Worm (Caenorhabditis elegans) whole organism, L1 larva: ENCODE results near the gene twk-9.

Source experiments
- C04F5.9 ChIP-seq: sonication (generic microtip); optimal IDR thresholded peaks from 2 replicates; lab custom pipeline; 2016; ENCODE audit warnings: missing genetic modification characterization, missing compliant biosample characterization
- C34B4.2 ChIP-seq: sonication (generic microtip); optimal IDR thresholded peaks from 2 replicates; lab custom pipeline; 2017; ENCODE audit warnings: mild to moderate bottlenecking, missing genetic modification characterization, missing compliant biosample characterization
- F16B12.6 ChIP-seq: fragments of 150-350 bp; optimal IDR thresholded peaks from 2 replicates; lab custom pipeline; 2014; ENCODE audit warnings: missing biosample characterization, missing genetic modification characterization
- aha-1 ChIP-seq: fragments of 150-350 bp; optimal IDR thresholded peaks from 2 replicates; lab custom pipeline; 2014; ENCODE audit warnings: missing biosample characterization, missing genetic modification characterization
- alr-1 ChIP-seq: fragments of 200-800 bp; sonication (Bioruptor generic); optimal IDR thresholded peaks from 2 replicates; lab custom pipeline; 2018; ENCODE audit warnings: borderline replicate concordance, mild to moderate bottlenecking, missing genetic modification characterization, missing compliant biosample characterization
- aly-2 ChIP-seq: fragments of 150-350 bp; optimal IDR thresholded peaks from 2 replicates; lab custom pipeline; 2014; ENCODE audit warnings: missing biosample characterization, missing genetic modification characterization
- ceh-63 ChIP-seq: fragments of 200-800 bp; sonication (Bioruptor generic); optimal IDR thresholded peaks from 2 replicates; lab custom pipeline; 2018; ENCODE audit warnings: mild to moderate bottlenecking, missing genetic modification characterization, missing compliant biosample characterization
- ceh-8 ChIP-seq: fragments of 200-800 bp; sonication (Bioruptor generic); optimal IDR thresholded peaks from 2 replicates; lab custom pipeline; 2018; ENCODE audit warnings: mild to moderate bottlenecking, missing genetic modification characterization, moderate library complexity, missing compliant biosample characterization
- ceh-90 ChIP-seq: sonication (generic microtip); optimal IDR thresholded peaks from 2 replicates; lab custom pipeline; 2016; ENCODE audit warnings: missing genetic modification characterization, missing compliant biosample characterization
- dsc-1 ChIP-seq: sonication (generic microtip); optimal IDR thresholded peaks from 2 replicates; lab custom pipeline; 2016; ENCODE audit warnings: mild to moderate bottlenecking, missing genetic modification characterization, missing compliant biosample characterization
- efl-3 ChIP-seq: fragments of 200-800 bp; sonication (Bioruptor generic); optimal IDR thresholded peaks from 2 replicates; lab custom pipeline; 2018; ENCODE audit warnings: mild to moderate bottlenecking, missing genetic modification characterization, missing compliant biosample characterization
- egl-27 ChIP-seq, 2 experiments: fragments of 150-350 bp in 1 of 2; sonication (generic microtip); optimal IDR thresholded peaks; 3 replicates each; lab custom pipeline; 2017 to 2018; ENCODE audit warnings: missing biosample characterization in 2 of 2, missing genetic modification characterization in 2 of 2, missing genetic modification reagents in 2 of 2
- elt-3 ChIP-seq, 6 experiments: fragments of 150-350 bp in 1 of 6; sonication (generic microtip); optimal IDR thresholded peaks; 2 replicates each; lab custom pipeline; 2017 to 2018; ENCODE audit warnings: missing biosample characterization in 6 of 6, missing genetic modification characterization in 6 of 6, inconsistent platforms in 1 of 6
- fkh-4 ChIP-seq: sonication (generic microtip); optimal IDR thresholded peaks from 2 replicates; lab custom pipeline; 2016; ENCODE audit warnings: missing compliant biosample characterization, missing genetic modification characterization, borderline replicate concordance
- fkh-8 ChIP-seq: sonication (generic microtip); optimal IDR thresholded peaks from 2 replicates; lab custom pipeline; 2016; ENCODE audit warnings: mild to moderate bottlenecking, missing genetic modification characterization, missing compliant biosample characterization
- fos-1 ChIP-seq: fragments of 150-350 bp; optimal IDR thresholded peaks from 2 replicates; lab custom pipeline; 2014; ENCODE audit warnings: missing biosample characterization, missing genetic modification characterization
- grh-1 ChIP-seq: fragments of 200-800 bp; sonication (Bioruptor generic); IDR thresholded peaks from 2 replicates; pipeline ENCODE4 v1.3.6; 2022; ENCODE audit warnings: missing genetic modification reagents, missing genetic modification characterization, missing compliant biosample characterization
- hlh-17 ChIP-seq: fragments of 200-800 bp; sonication (Bioruptor generic); optimal IDR thresholded peaks from 2 replicates; lab custom pipeline; 2018; ENCODE audit warnings: missing genetic modification characterization, mild to moderate bottlenecking, missing compliant biosample characterization, moderate library complexity, borderline replicate concordance
- hpl-2 ChIP-seq: fragments of 150-350 bp; optimal IDR thresholded peaks from 2 replicates; lab custom pipeline; 2014; ENCODE audit warnings: missing biosample characterization, missing genetic modification reagents, missing genetic modification characterization
- isw-1 ChIP-seq: fragments of 200-800 bp; sonication (Bioruptor generic); IDR thresholded peaks from 2 replicates; pipeline ENCODE4 v1.3.6; 2022; ENCODE audit warnings: missing genetic modification characterization, missing compliant biosample characterization
- lin-14 ChIP-seq: fragments of 200-800 bp; sonication (Bioruptor generic); optimal IDR thresholded peaks from 2 replicates; lab custom pipeline; 2018; ENCODE audit warnings: mild to moderate bottlenecking, missing genetic modification characterization, moderate library complexity, missing compliant biosample characterization
- lin-39 ChIP-seq: fragments of 150-350 bp; optimal IDR thresholded peaks from 2 replicates; lab custom pipeline; 2014; ENCODE audit warnings: missing biosample characterization, missing genetic modification reagents, missing genetic modification characterization
- lir-3 ChIP-seq: sonication (generic microtip); optimal IDR thresholded peaks from 2 replicates; lab custom pipeline; 2016; ENCODE audit warnings: mild to moderate bottlenecking, missing genetic modification characterization, moderate library complexity, missing compliant biosample characterization; ENCODE audit not compliant: poor library complexity
- lsy-2 ChIP-seq, 2 experiments: fragments of 150-350 bp; optimal IDR thresholded peaks; 2 replicates each; lab custom pipeline; 2014; ENCODE audit warnings: missing biosample characterization in 2 of 2, missing genetic modification characterization in 2 of 2
- mab-9 ChIP-seq: fragments of 200-800 bp; sonication (Bioruptor generic); IDR thresholded peaks from 2 replicates; pipeline ENCODE4 v1.3.6; 2022; ENCODE audit warnings: missing genetic modification reagents, missing genetic modification characterization, missing compliant biosample characterization
- mef-2 ChIP-seq: fragments of 150-350 bp; optimal IDR thresholded peaks from 2 replicates; lab custom pipeline; 2014; ENCODE audit warnings: missing biosample characterization, missing genetic modification characterization
- nhr-11 ChIP-seq: fragments of 150-350 bp; optimal IDR thresholded peaks from 2 replicates; lab custom pipeline; 2014; ENCODE audit warnings: missing biosample characterization, missing genetic modification characterization
- nhr-12 ChIP-seq: sonication (generic microtip); optimal IDR thresholded peaks from 2 replicates; lab custom pipeline; 2017; ENCODE audit warnings: missing biosample characterization, missing genetic modification characterization
- nhr-19 ChIP-seq: fragments of 200-800 bp; sonication (Bioruptor generic); conservative IDR thresholded peaks from 2 replicates; pipeline ENCODE4 v1.3.6; 2022; ENCODE audit warnings: missing genetic modification characterization, missing compliant biosample characterization
- nhr-237 ChIP-seq: fragments of 150-350 bp; optimal IDR thresholded peaks from 2 replicates; lab custom pipeline; 2014; ENCODE audit warnings: missing biosample characterization, missing genetic modification characterization
- nhr-28 ChIP-seq: fragments of 150-350 bp; optimal IDR thresholded peaks from 2 replicates; lab custom pipeline; 2014; ENCODE audit warnings: missing biosample characterization, missing genetic modification characterization
- nhr-47 ChIP-seq: sonication (generic microtip); optimal IDR thresholded peaks from 2 replicates; lab custom pipeline; 2016; ENCODE audit warnings: mild to moderate bottlenecking, missing genetic modification characterization, moderate library complexity, missing compliant biosample characterization
- nhr-71 ChIP-seq: sonication (generic microtip); optimal IDR thresholded peaks from 2 replicates; lab custom pipeline; 2016; ENCODE audit warnings: mild to moderate bottlenecking, missing genetic modification characterization, moderate library complexity, missing compliant biosample characterization
- nhr-76 ChIP-seq: sonication (generic microtip); optimal IDR thresholded peaks from 2 replicates; lab custom pipeline; 2017; ENCODE audit warnings: missing biosample characterization, missing genetic modification characterization
- nhr-84 ChIP-seq: sonication (generic microtip); optimal IDR thresholded peaks from 2 replicates; lab custom pipeline; 2017; ENCODE audit warnings: missing biosample characterization, missing genetic modification characterization
- nhr-90 ChIP-seq: sonication (generic microtip); optimal IDR thresholded peaks from 2 replicates; lab custom pipeline; 2016; ENCODE audit warnings: mild to moderate bottlenecking, missing genetic modification characterization, missing compliant biosample characterization; ENCODE audit not compliant: poor library complexity
- pax-3 ChIP-seq: fragments of 200-800 bp; sonication (Bioruptor generic); optimal IDR thresholded peaks from 2 replicates; lab custom pipeline; 2018; ENCODE audit warnings: mild to moderate bottlenecking, missing genetic modification characterization, moderate library complexity, missing compliant biosample characterization
- rnt-1 ChIP-seq: sonication (generic microtip); optimal IDR thresholded peaks from 2 replicates; lab custom pipeline; 2016; ENCODE audit warnings: mild to moderate bottlenecking, missing genetic modification characterization, moderate library complexity, missing compliant biosample characterization
- skn-1 ChIP-seq: fragments of 150-350 bp; optimal IDR thresholded peaks from 2 replicates; lab custom pipeline; 2014; ENCODE audit warnings: missing biosample characterization, missing genetic modification characterization
- snpc-4 ChIP-seq: fragments of 150-350 bp; optimal IDR thresholded peaks from 2 replicates; lab custom pipeline; 2014; ENCODE audit warnings: missing biosample characterization, missing genetic modification characterization
- snu-23 ChIP-seq: sonication (generic microtip); optimal IDR thresholded peaks from 2 replicates; lab custom pipeline; 2016; ENCODE audit warnings: missing genetic modification characterization, missing compliant biosample characterization
- sptf-1 ChIP-seq: fragments of 150-350 bp; optimal IDR thresholded peaks from 2 replicates; lab custom pipeline; 2014; ENCODE audit warnings: missing biosample characterization, missing genetic modification characterization
- swsn-7 ChIP-seq: sonication (generic microtip); optimal IDR thresholded peaks from 2 replicates; lab custom pipeline; 2016; ENCODE audit warnings: missing genetic modification characterization, missing compliant biosample characterization
- tbx-2 ChIP-seq: sonication (generic microtip); optimal IDR thresholded peaks from 2 replicates; lab custom pipeline; 2016; ENCODE audit warnings: missing genetic modification characterization, missing compliant biosample characterization
- unc-30 ChIP-seq: sonication (generic microtip); optimal IDR thresholded peaks from 2 replicates; lab custom pipeline; 2017; ENCODE audit warnings: missing biosample characterization, missing genetic modification characterization
- unc-62 ChIP-seq: fragments of 150-350 bp; optimal IDR thresholded peaks from 2 replicates; lab custom pipeline; 2014; ENCODE audit warnings: missing biosample characterization, missing genetic modification reagents, missing genetic modification characterization
- unc-98 ChIP-seq: fragments of 200-800 bp; sonication (Bioruptor generic); IDR thresholded peaks from 2 replicates; pipeline ENCODE4 v1.3.6; 2022; ENCODE audit warnings: missing genetic modification characterization, missing compliant biosample characterization
- vab-15 ChIP-seq: sonication (generic microtip); optimal IDR thresholded peaks from 2 replicates; lab custom pipeline; 2017; ENCODE audit warnings: missing genotype, mild to moderate bottlenecking, missing genetic modification characterization, missing compliant biosample characterization
- xbp-1 ChIP-seq: sonication (generic microtip); optimal IDR thresholded peaks from 2 replicates; lab custom pipeline; 2016; ENCODE audit warnings: missing genetic modification characterization, missing compliant biosample characterization
- zag-1 ChIP-seq: fragments of 150-350 bp; optimal IDR thresholded peaks from 2 replicates; lab custom pipeline; 2014; ENCODE audit warnings: missing biosample characterization, missing genetic modification characterization
- ztf-11 ChIP-seq, 2 experiments: sonication (generic microtip); optimal IDR thresholded peaks; 2 replicates each; lab custom pipeline; 2016 to 2017; ENCODE audit warnings: missing genetic modification characterization in 2 of 2, missing biosample characterization in 1 of 2, missing compliant biosample characterization in 1 of 2
- ztf-4 ChIP-seq: fragments of 150-350 bp; optimal IDR thresholded peaks from 2 replicates; lab custom pipeline; 2014; ENCODE audit warnings: missing biosample characterization, missing genetic modification characterization

Gene twk-9

DNA sequence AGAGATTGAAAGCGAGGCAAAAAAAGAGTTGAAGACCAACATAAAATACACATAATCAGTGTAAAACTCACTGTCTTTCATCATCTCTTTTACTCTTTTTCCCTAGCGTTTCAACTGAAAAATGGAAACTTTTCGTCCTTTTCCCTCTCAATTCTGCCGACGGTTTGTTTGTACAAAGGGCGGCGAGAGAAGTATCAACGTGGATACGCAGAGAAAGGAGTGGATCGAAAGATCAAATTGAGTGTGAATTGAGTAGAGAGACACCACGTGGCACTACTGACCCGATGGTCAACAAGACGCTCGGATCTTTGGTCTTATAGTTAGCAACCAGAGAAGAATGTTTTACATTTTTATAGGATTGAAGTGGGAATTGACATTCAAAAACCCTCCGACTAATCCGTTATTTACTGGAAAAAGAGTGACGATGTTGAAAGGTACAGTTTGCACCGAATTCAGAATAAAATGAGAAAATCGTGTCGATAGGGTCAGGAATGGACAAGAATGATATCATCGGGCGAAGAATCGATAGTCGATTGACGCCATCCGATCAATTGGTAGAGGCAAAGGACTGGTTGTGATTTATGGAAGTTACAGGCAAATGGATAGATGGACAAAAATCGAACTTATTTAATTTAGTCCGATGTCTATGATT is 21.8 kb upstream of the twk-9 start (continued):
- peak; percentile 55 for TF ChIP-seq nhr-47
- TF ChIP-seq swsn-7 (tag; lab: Kevin White, UChicago): peak; percentile 43
- TF ChIP-seq pax-3 (tag; lab: Kevin White, UChicago): peak; percentile 54
- no peak for TF ChIP-seq C34B4.2 (tag; lab: Kevin White, UChicago)
- no peak for TF ChIP-seq mef-2 (tag; lab: Kevin White, UChicago)
- no peak for TF ChIP-seq aha-1 (tag; lab: Kevin White, UChicago)
- TF ChIP-seq efl-3 (GFP tag; lab: Kevin White, UChicago): no peak
- peak; percentile 30 for TF ChIP-seq rnt-1 (tag; lab: Kevin White, UChicago)
- peak; percentile 62 for TF ChIP-seq nhr-19
- TF ChIP-seq nhr-12 (tag; lab: Kevin White, UChicago): no peak
- no peak for TF ChIP-seq C04F5.9 (tag; lab: Kevin White, UChicago)
- TF ChIP-seq nhr-84 (tag; lab: Kevin White, UChicago): no peak
- no peak for TF ChIP-seq alr-1
- peak; percentile 45 for TF ChIP-seq ztf-4 (tag; lab: Kevin White, UChicago)
- 0 out of 2 replicates have a peak, but pooled peaks have one; percentile 16 for TF ChIP-seq grh-1
- no peak for TF ChIP-seq snpc-4
- no peak for TF ChIP-seq dsc-1 (tag; lab: Kevin White, UChicago)
- TF ChIP-seq nhr-28 (tag; lab: Kevin White, UChicago): no peak
- no peak for TF ChIP-seq fkh-8 (tag; lab: Kevin White, UChicago)
- no peak for TF ChIP-seq ceh-90 (tag; lab: Kevin White, UChicago)
- TF ChIP-seq ceh-8: no peak
- TF ChIP-seq mab-9 (GFP tag; lab: Robert Waterston, UW): no peak
- TF ChIP-seq isw-1 (GFP tag; lab: Robert Waterston, UW): no peak; the same call in 1 of the 2 replicates
- peak in 4 of 6 experiments; percentile 13 to 68 (median 24) for TF ChIP-seq elt-3 (tag; optimal IDR thresholded peaks at IDR 0.05; lab: Kevin White, UChicago)
- peak in 1 of 2 experiments; percentile 25 for TF ChIP-seq egl-27 (tag; optimal IDR thresholded peaks at IDR 0.05; lab: Kevin White, UChicago)
- peak; percentile 16 for TF ChIP-seq fos-1 (tag; lab: Kevin White, UChicago)
- peak; percentile 88 for TF ChIP-seq nhr-71
- no peak for TF ChIP-seq nhr-11
- peak; percentile 29 for TF ChIP-seq lir-3 (tag; lab: Kevin White, UChicago)
- peak; percentile 89 for TF ChIP-seq lin-14 (GFP tag; lab: Kevin White, UChicago)
- TF ChIP-seq F16B12.6 (tag; lab: Kevin White, UChicago): no peak
- TF ChIP-seq sptf-1: no peak
- TF ChIP-seq zag-1 (tag; lab: Kevin White, UChicago): no peak
- TF ChIP-seq lsy-2 (tag; optimal IDR thresholded peaks at IDR 0.05; lab: Kevin White, UChicago): peak; percentile 53 to 64
- TF ChIP-seq unc-62: no peak
- no peak for TF ChIP-seq vab-15 (tag; lab: Kevin White, UChicago)
- TF ChIP-seq hpl-2 (GFP tag; lab: Kevin White, UChicago): peak; percentile 58
- no peak for TF ChIP-seq ceh-63 (GFP tag; lab: Kevin White, UChicago)
- no peak for TF ChIP-seq ztf-11 (tag; optimal IDR thresholded peaks at IDR 0.05; lab: Kevin White, UChicago)
- TF ChIP-seq xbp-1: peak; percentile 51
- no peak for TF ChIP-seq unc-30
- no peak for TF ChIP-seq unc-98 (GFP tag; lab: Robert Waterston, UW)
- no peak for TF ChIP-seq lin-39
- peak; percentile 70 for TF ChIP-seq nhr-90 (tag; lab: Kevin White, UChicago)
- peak; percentile 83 for TF ChIP-seq snu-23 (GFP tag; lab: Kevin White, UChicago)
- peak; percentile 61 for TF ChIP-seq skn-1 (tag; lab: Kevin White, UChicago)
- TF ChIP-seq fkh-4 (tag; lab: Kevin White, UChicago): no peak
- TF ChIP-seq tbx-2: peak; percentile 74
- no peak for TF ChIP-seq nhr-76 (tag; lab: Kevin White, UChicago)
- TF ChIP-seq aly-2: no peak
- no peak for TF ChIP-seq hlh-17 (GFP tag; lab: Kevin White, UChicago)
- TF ChIP-seq nhr-237 (tag; lab: Kevin White, UChicago): peak; percentile 46
